Fruit fly (Drosophila melanogaster) whole organism, embryonic: ENCODE measurements around the gene CCAP.
A peak's percentile ranks its signal among the peaks of the same experiment; 100 is the strongest.

Source experiments
- Bgb ChIP-seq: fragments of 200-800 bp; sonication (Bioruptor generic); IDR thresholded peaks from 2 replicates; pipeline ENCODE4 v1.3.6; 2022; ENCODE audit warnings: missing biosample characterization, missing genetic modification characterization; ENCODE audit not compliant: partially characterized antibody
- CG10959 ChIP-seq: fragments of 200-800 bp; sonication (Bioruptor generic); IDR thresholded peaks from 2 replicates; pipeline ENCODE4 v1.3.6; 2022; ENCODE audit warnings: missing biosample characterization, missing genetic modification characterization
- CG12104 ChIP-seq: fragments of 200-800 bp; sonication (Bioruptor generic); optimal IDR thresholded peaks from 3 replicates; lab custom pipeline; 2016; ENCODE audit warnings: missing biosample characterization, missing genetic modification characterization
- CG14860 ChIP-seq: fragments of 200-800 bp; sonication (Bioruptor generic); IDR thresholded peaks from 3 replicates; pipeline ENCODE4 v1.3.6; 2022; ENCODE audit warnings: missing biosample characterization, missing genetic modification characterization; ENCODE audit not compliant: partially characterized antibody
- CG15601 ChIP-seq: fragments of 200-800 bp; sonication (Bioruptor generic); optimal IDR thresholded peaks from 3 replicates; lab custom pipeline; 2019; ENCODE audit warnings: missing biosample characterization, mild to moderate bottlenecking, missing genetic modification characterization, moderate library complexity
- CG16813 ChIP-seq: fragments of 200-800 bp; sonication (Bioruptor generic); IDR thresholded peaks from 3 replicates; pipeline ENCODE4 v1.3.6; 2022; ENCODE audit warnings: missing biosample characterization, missing genetic modification characterization; ENCODE audit not compliant: partially characterized antibody
- CG17328 ChIP-seq: fragments of 200-800 bp; sonication (Bioruptor generic); IDR thresholded peaks from 2 replicates; pipeline ENCODE4 v1.3.6; 2022; ENCODE audit warnings: missing biosample characterization, missing genetic modification characterization
- CG18262 ChIP-seq: fragments of 200-800 bp; optimal IDR thresholded peaks from 3 replicates; lab custom pipeline; 2019; ENCODE audit warnings: missing biosample characterization, mild to moderate bottlenecking, missing genetic modification characterization, moderate library complexity
- CG4328 ChIP-seq: fragments of 200-800 bp; sonication (Bioruptor generic); optimal IDR thresholded peaks from 3 replicates; lab custom pipeline; 2017; ENCODE audit warnings: missing biosample characterization, missing genetic modification reagents, missing genetic modification characterization
- CG5953 ChIP-seq: fragments of 200-800 bp; sonication (Bioruptor generic); IDR thresholded peaks from 2 replicates; pipeline ENCODE4 v1.3.6; 2022; ENCODE audit warnings: missing biosample characterization, missing genetic modification characterization
- CG6683 ChIP-seq: fragments of 200-800 bp; sonication (Bioruptor generic); optimal IDR thresholded peaks from 2 replicates; lab custom pipeline; 2017; ENCODE audit warnings: missing biosample characterization, mild to moderate bottlenecking, missing genetic modification characterization, missing genetic modification reagents
- CG6689 ChIP-seq: fragments of 200-800 bp; sonication (Bioruptor generic); IDR thresholded peaks from 2 replicates; pipeline ENCODE4 v1.3.6; 2022; ENCODE audit warnings: missing biosample characterization, missing genetic modification characterization
- CG7357 ChIP-seq: fragments of 200-800 bp; sonication (Bioruptor generic); IDR thresholded peaks from 3 replicates; pipeline ENCODE4 v1.3.6; 2022; ENCODE audit warnings: missing biosample characterization, missing genetic modification characterization
- CG8281 ChIP-seq: fragments of 200-800 bp; sonication (Bioruptor generic); optimal IDR thresholded peaks from 2 replicates; lab custom pipeline; 2018; ENCODE audit warnings: missing biosample characterization, mild to moderate bottlenecking, missing genetic modification characterization, moderate library complexity
- CG8944 ChIP-seq: fragments of 200-800 bp; sonication (Bioruptor generic); optimal IDR thresholded peaks from 3 replicates; lab custom pipeline; 2016; ENCODE audit warnings: missing biosample characterization, missing genetic modification characterization
- CG9817 ChIP-seq: fragments of 200-800 bp; sonication (Bioruptor generic); optimal IDR thresholded peaks from 2 replicates; lab custom pipeline; 2018; ENCODE audit warnings: missing biosample characterization, mild to moderate bottlenecking, missing genetic modification characterization, moderate library complexity
- D ChIP-seq, 2 experiments: fragments of 200-800 bp in 1 of 2; fragments of >200 bp in 1 of 2; sonication (Bioruptor generic) in 1 of 2; optimal IDR thresholded peaks; 2 replicates in 1 of 2; 3 replicates in 1 of 2; lab custom pipeline; 2017; ENCODE audit warnings: mild to moderate bottlenecking in 1 of 2, missing biosample characterization in 1 of 2, missing genetic modification characterization in 1 of 2, missing genetic modification reagents in 1 of 2
- D19A ChIP-seq: fragments of 200-800 bp; optimal IDR thresholded peaks from 3 replicates; lab custom pipeline; 2019; ENCODE audit warnings: missing biosample characterization, mild to moderate bottlenecking, missing genetic modification characterization, moderate library complexity
- E2f1 ChIP-seq: fragments of 200-800 bp; sonication (Bioruptor generic); IDR thresholded peaks from 2 replicates; pipeline ENCODE4 v1.3.6; 2022; ENCODE audit warnings: missing biosample characterization, missing genetic modification characterization
- Ets65A ChIP-seq: fragments of 200-800 bp; sonication (Bioruptor generic); peaks from one replicate; lab custom pipeline; 2016; ENCODE audit warnings: missing biosample characterization, missing genetic modification characterization
- Mad ChIP-seq: fragments of 200-800 bp; sonication (Bioruptor generic); optimal IDR thresholded peaks from 2 replicates; lab custom pipeline; 2016; ENCODE audit warnings: missing biosample characterization, missing genetic modification characterization
- Med ChIP-seq: fragments of 200-800 bp; sonication (Bioruptor generic); peaks from one replicate; lab custom pipeline; 2016; ENCODE audit warnings: missing biosample characterization, missing genetic modification characterization, mild to moderate bottlenecking, inconsistent platforms, moderate library complexity
- Meics ChIP-seq: fragments of 200-800 bp; sonication (Bioruptor generic); optimal IDR thresholded peaks from 2 replicates; lab custom pipeline; 2017; ENCODE audit warnings: missing biosample characterization, mild to moderate bottlenecking, missing genetic modification characterization
- NFAT ChIP-seq: fragments of 200-800 bp; sonication (Bioruptor generic); IDR thresholded peaks from 2 replicates; pipeline ENCODE4 v1.3.6; 2022; ENCODE audit warnings: missing biosample characterization, missing genetic modification characterization
- Rfx ChIP-seq: fragments of 200-800 bp; sonication (Bioruptor generic); IDR thresholded peaks from 2 replicates; pipeline ENCODE4 v1.3.6; 2022; ENCODE audit warnings: missing biosample characterization, missing genetic modification characterization
- Six4 ChIP-seq: fragments of 200-800 bp; sonication (Bioruptor generic); optimal IDR thresholded peaks from 2 replicates; lab custom pipeline; 2016; ENCODE audit warnings: missing biosample characterization, missing genetic modification characterization
- Xbp1 ChIP-seq: fragments of 200-800 bp; sonication (Bioruptor generic); optimal IDR thresholded peaks from 3 replicates; lab custom pipeline; 2016; ENCODE audit warnings: missing biosample characterization, mild to moderate bottlenecking, missing genetic modification characterization
- Xrp1 ChIP-seq: fragments of 200-800 bp; sonication (Bioruptor generic); IDR thresholded peaks from 2 replicates; pipeline ENCODE4 v1.3.6; 2022; ENCODE audit warnings: missing biosample characterization, missing genetic modification characterization
- ac ChIP-seq: fragments of 200-800 bp; sonication (Bioruptor generic); optimal IDR thresholded peaks from 3 replicates; lab custom pipeline; 2017; ENCODE audit warnings: missing biosample characterization, mild to moderate bottlenecking, missing genetic modification characterization
- bab2 ChIP-seq: fragments of 200-800 bp; sonication (Bioruptor generic); optimal IDR thresholded peaks from 2 replicates; lab custom pipeline; 2016; ENCODE audit warnings: missing biosample characterization, missing genetic modification characterization
- br ChIP-seq: fragments of >200 bp; optimal IDR thresholded peaks from 2 replicates; lab custom pipeline; 2017
- bsh ChIP-seq, 2 experiments: fragments of 200-800 bp; sonication (Bioruptor generic); optimal IDR thresholded peaks; 2 replicates each; lab custom pipeline; 2017 to 2018; ENCODE audit warnings: mild to moderate bottlenecking in 2 of 2, missing biosample characterization in 2 of 2, missing genetic modification characterization in 2 of 2, moderate library complexity in 1 of 2
- cg ChIP-seq: fragments of 200-800 bp; sonication (Bioruptor generic); optimal IDR thresholded peaks from 3 replicates; lab custom pipeline; 2019; ENCODE audit warnings: missing biosample characterization, mild to moderate bottlenecking, missing genetic modification characterization, moderate library complexity
- corto ChIP-seq: fragments of 200-800 bp; sonication (Bioruptor generic); optimal IDR thresholded peaks from 2 replicates; lab custom pipeline; 2016; ENCODE audit warnings: missing biosample characterization, mild to moderate bottlenecking, missing genetic modification characterization, moderate library complexity
- dpn ChIP-seq, 2 experiments: fragments of 200-800 bp; sonication (Bioruptor generic); optimal IDR thresholded peaks; 3 replicates each; lab custom pipeline; 2016; ENCODE audit warnings: missing biosample characterization in 2 of 2, missing genetic modification characterization in 2 of 2
- dysf ChIP-seq: fragments of 200-800 bp; sonication (Bioruptor generic); IDR thresholded peaks from 3 replicates; pipeline ENCODE4 v1.3.6; 2022; ENCODE audit warnings: missing biosample characterization, missing genetic modification characterization
- ewg ChIP-seq: fragments of 200-800 bp; sonication (Bioruptor generic); optimal IDR thresholded peaks from 3 replicates; lab custom pipeline; 2017; ENCODE audit warnings: mild to moderate bottlenecking, missing biosample characterization, missing genetic modification reagents, missing genetic modification characterization
- eyg ChIP-seq: fragments of 200-800 bp; sonication (Bioruptor generic); optimal IDR thresholded peaks from 3 replicates; lab custom pipeline; 2016; ENCODE audit warnings: missing biosample characterization, missing genetic modification characterization
- ham ChIP-seq: fragments of 200-800 bp; sonication (Bioruptor generic); IDR thresholded peaks from 2 replicates; pipeline ENCODE4 v1.3.6; 2022; ENCODE audit warnings: missing biosample characterization, missing genetic modification characterization
- hkb ChIP-seq, 2 experiments: fragments of 200-800 bp in 1 of 2; fragments of >200 bp in 1 of 2; sonication (Bioruptor generic) in 1 of 2; IDR thresholded peaks in 1 of 2; optimal IDR thresholded peaks in 1 of 2; 2 replicates each; pipeline versions ENCODE4 v1.3.6 to Lab custom; 2017 to 2022; ENCODE audit warnings: missing biosample characterization in 1 of 2, missing genetic modification characterization in 1 of 2
- kay ChIP-seq: fragments of 200-800 bp; sonication (Bioruptor generic); optimal IDR thresholded peaks from 2 replicates; lab custom pipeline; 2016; ENCODE audit warnings: missing biosample characterization, missing genetic modification characterization
- pan ChIP-seq, 4 experiments: fragments of >200 bp in 3 of 4; fragments of 200-800 bp in 1 of 4; sonication (Bioruptor generic) in 1 of 4; optimal IDR thresholded peaks in 3 of 4; IDR thresholded peaks in 1 of 4; 2 replicates each; pipeline versions ENCODE4 v1.3.6 to Lab custom; 2017 to 2022; ENCODE audit warnings: missing biosample characterization in 2 of 4, missing genetic modification characterization in 2 of 4, mixed read lengths in 1 of 4
- pita ChIP-seq: fragments of 200-800 bp; sonication (Bioruptor generic); optimal IDR thresholded peaks from 2 replicates; lab custom pipeline; 2017; ENCODE audit warnings: missing biosample characterization, mild to moderate bottlenecking, missing genetic modification characterization
- pum ChIP-seq: fragments of 200-800 bp; sonication (Bioruptor generic); optimal IDR thresholded peaks from 2 replicates; lab custom pipeline; 2016; ENCODE audit warnings: missing biosample characterization, missing genetic modification characterization
- pzg ChIP-seq: fragments of 200-800 bp; sonication (Bioruptor generic); optimal IDR thresholded peaks from 3 replicates; lab custom pipeline; 2018; ENCODE audit warnings: missing biosample characterization, mild to moderate bottlenecking, missing genetic modification characterization, moderate library complexity
- sd ChIP-seq: fragments of 200-800 bp; sonication (Bioruptor generic); optimal IDR thresholded peaks from 3 replicates; lab custom pipeline; 2018; ENCODE audit warnings: missing biosample characterization, mild to moderate bottlenecking, missing genetic modification characterization, moderate library complexity
- slbo ChIP-seq: fragments of 200-800 bp; sonication (Bioruptor generic); IDR thresholded peaks from 2 replicates; pipeline ENCODE4 v1.3.6; 2022; ENCODE audit warnings: missing biosample characterization, missing genetic modification characterization
- sr ChIP-seq: fragments of 200-800 bp; sonication (Bioruptor generic); IDR thresholded peaks from 3 replicates; pipeline ENCODE4 v1.3.6; 2022; ENCODE audit warnings: missing biosample characterization, missing genetic modification characterization
- tna ChIP-seq: fragments of 200-800 bp; sonication (Bioruptor generic); IDR thresholded peaks from 2 replicates; pipeline ENCODE4 v1.3.6; 2022; ENCODE audit warnings: missing biosample characterization, missing genetic modification characterization; ENCODE audit not compliant: partially characterized antibody
- vvl ChIP-seq: fragments of 200-800 bp; sonication (Bioruptor generic); IDR thresholded peaks from 2 replicates; pipeline ENCODE4 v1.3.6; 2022; ENCODE audit warnings: missing biosample characterization, missing genetic modification characterization

The CCAP gene

dm6 chr3R:22727857-22728256 lies 26.0 kb upstream of the CCAP start (continued):
- TF ChIP-seq hkb (optimal IDR thresholded peaks at IDR 0.05; lab: Kevin White, UChicago) (no peak), hkb (GFP tag; IDR thresholded peaks at IDR 0.05; lab: Robert Waterston, UW) (no peak), CG8281 (tag; lab: Kevin White, UChicago) (no peak), pzg (no peak), cg (GFP tag; lab: Kevin White, UChicago) (no peak), Xbp1 (GFP tag; lab: Kevin White, UChicago) (no peak), CG12104 (GFP tag; lab: Kevin White, UChicago) (no peak), CG9817 (tag; lab: Kevin White, UChicago) (no peak), br (lab: Kevin White, UChicago) (no peak), tna (no peak), Six4 (GFP tag; lab: Kevin White, UChicago) (no peak), ac (no peak), Meics (GFP tag; lab: Kevin White, UChicago) (no peak), CG6683 (GFP tag; lab: Kevin White, UChicago) (no peak), pum (GFP tag; lab: Kevin White, UChicago) (no peak), ewg (no peak), dpn (GFP tag; optimal IDR thresholded peaks at IDR 0.05; lab: Kevin White, UChicago) (no peak), Xrp1 (GFP tag; lab: Robert Waterston, UW) (peak; percentile 61; the same call in 1 of the 2 replicates), kay (GFP tag; lab: Kevin White, UChicago) (no peak), Mad (GFP tag; lab: Kevin White, UChicago) (no peak), bsh (GFP tag; optimal IDR thresholded peaks at IDR 0.05; lab: Kevin White, UChicago) (no peak), CG15601 (tag; lab: Kevin White, UChicago) (no peak), CG7357 (GFP tag; lab: Robert Waterston, UW) (no peak), sd (tag; lab: Kevin White, UChicago) (peak; percentile 17), bab2 (GFP tag; lab: Kevin White, UChicago) (no peak), eyg (GFP tag; lab: Kevin White, UChicago) (no peak), Bgb (no peak), CG8944 (GFP tag; lab: Kevin White, UChicago) (no peak), D19A (tag; lab: Kevin White, UChicago) (peak; percentile 86), CG6689 (GFP tag; lab: Robert Waterston, UW) (peak; percentile 17; the same call in 1 of the 2 replicates), Rfx (GFP tag; lab: Robert Waterston, UW) (peak; percentile 53), CG18262 (tag; lab: Kevin White, UChicago) (peak; percentile 25), CG14860 (no peak), E2f1 (no peak), CG5953 (GFP tag; lab: Robert Waterston, UW) (no peak), CG17328 (no peak), pan (optimal IDR thresholded peaks at IDR 0.05; lab: Kevin White, UChicago) (no peak), pan (GFP tag; optimal IDR thresholded peaks at IDR 0.05 in 1 of 2, IDR thresholded peaks at IDR 0.05 in 1 of 2) (peak in 1 of 2 experiments; percentile 75), Med (GFP tag; lab: Kevin White, UChicago) (peak; percentile 65), pita (GFP tag; lab: Kevin White, UChicago) (no peak), dysf (GFP tag; lab: Robert Waterston, UW) (peak; percentile 46; the same call in 1 of the 3 replicates), ham (no peak), CG16813 (GFP tag; lab: Robert Waterston, UW) (no peak), CG4328 (GFP tag; lab: Kevin White, UChicago) (no peak), vvl (peak; percentile 57; the same call in 1 of the 2 replicates), corto (no peak), CG10959 (no peak), slbo (GFP tag; lab: Robert Waterston, UW) (0 out of 2 replicates have a peak, but pooled peaks have one; percentile 11), NFAT (0 out of 2 replicates have a peak, but pooled peaks have one; percentile 23), sr (no peak), Ets65A (GFP tag; lab: Kevin White, UChicago) (peak; percentile 84), D (optimal IDR thresholded peaks at IDR 0.05; lab: Kevin White, UChicago) (no peak), D (GFP tag; optimal IDR thresholded peaks at IDR 0.05; lab: Kevin White, UChicago) (no peak)
